Fruit fly (Drosophila melanogaster) whole organism, prepupa: ENCODE data around the gene Scr.

ENCODE experiments used
- Blimp-1 ChIP-seq: fragments of 200-800 bp; sonication (Bioruptor generic); optimal IDR thresholded peaks from 3 replicates; lab custom pipeline; 2017; ENCODE audit warnings: missing biosample characterization, missing genetic modification characterization, mild to moderate bottlenecking, moderate library complexity, missing genetic modification reagents
- CG11294 ChIP-seq: fragments of 200-800 bp; sonication (Bioruptor generic); IDR thresholded peaks from 2 replicates; pipeline ENCODE4 v1.3.6; 2022; ENCODE audit warnings: missing biosample characterization, missing genetic modification characterization
- CG16779 ChIP-seq: fragments of 200-800 bp; sonication (Bioruptor generic); optimal IDR thresholded peaks from 3 replicates; lab custom pipeline; 2017; ENCODE audit warnings: missing biosample characterization, mild to moderate bottlenecking, missing genetic modification characterization
- CG6808 ChIP-seq: fragments of 200-800 bp; sonication (Bioruptor generic); optimal IDR thresholded peaks from 3 replicates; lab custom pipeline; 2017; ENCODE audit warnings: missing biosample characterization, missing genetic modification characterization, mild to moderate bottlenecking, moderate library complexity, missing genetic modification reagents
- CG6854 ChIP-seq: fragments of 200-800 bp; sonication (Bioruptor generic); optimal IDR thresholded peaks from 2 replicates; lab custom pipeline; 2017; ENCODE audit warnings: missing biosample characterization, mild to moderate bottlenecking, missing genetic modification characterization
- CG8632 ChIP-seq: fragments of 200-800 bp; sonication (Bioruptor generic); optimal IDR thresholded peaks from 3 replicates; lab custom pipeline; 2016; ENCODE audit warnings: missing biosample characterization, missing genetic modification characterization
- Eip93F ChIP-seq: fragments of 200-800 bp; sonication (Bioruptor generic); optimal IDR thresholded peaks from 2 replicates; lab custom pipeline; 2016; ENCODE audit warnings: missing biosample characterization, mild to moderate bottlenecking, missing genetic modification characterization
- Gug ChIP-seq: fragments of 200-800 bp; sonication (Bioruptor generic); IDR thresholded peaks from 2 replicates; pipeline ENCODE4 v1.3.6; 2022; ENCODE audit warnings: missing biosample characterization, missing genetic modification characterization
- Sox102F ChIP-seq: fragments of 200-800 bp; sonication (Bioruptor generic); optimal IDR thresholded peaks from 2 replicates; lab custom pipeline; 2016; ENCODE audit warnings: missing biosample characterization, mild to moderate bottlenecking, missing genetic modification characterization
- eg ChIP-seq: fragments of 200-800 bp; sonication (Bioruptor generic); IDR thresholded peaks from 3 replicates; pipeline ENCODE4 v1.3.6; 2022; ENCODE audit warnings: missing biosample characterization, missing genetic modification characterization
- salr ChIP-seq, 2 experiments: fragments of 200-800 bp; sonication (Bioruptor generic); optimal IDR thresholded peaks; 3 replicates each; lab custom pipeline; 2016 to 2018; ENCODE audit warnings: missing biosample characterization in 2 of 2, missing genetic modification characterization in 2 of 2, mild to moderate bottlenecking in 1 of 2

- TF ChIP-seq CG6854 (GFP tag; lab: Kevin White, UChicago), result no peak
- TF ChIP-seq eg (GFP tag; lab: Robert Waterston, UW), result no peak
- TF ChIP-seq Eip93F (GFP tag; lab: Kevin White, UChicago), result no peak
- no peak for TF ChIP-seq CG8632 (GFP tag; lab: Kevin White, UChicago)
- no peak for TF ChIP-seq salr (GFP tag; optimal IDR thresholded peaks at IDR 0.05; lab: Kevin White, UChicago)
- no peak for TF ChIP-seq Sox102F (GFP tag; lab: Kevin White, UChicago)
- no peak for TF ChIP-seq CG16779
- TF ChIP-seq Blimp-1 (GFP tag; lab: Kevin White, UChicago), result no peak
- no peak for TF ChIP-seq CG6808 (GFP tag; lab: Kevin White, UChicago)
- TF ChIP-seq Gug, result no peak
- no peak for TF ChIP-seq CG11294
Measured at dm6 chr3R:6831698-6832097, 18.1 kb downstream of the Scr start.
